Worm (Caenorhabditis elegans) whole organism, L1 larva: ENCODE results near the gene Y53G8AM.7.
A peak's percentile ranks its signal among the peaks of the same experiment; 100 is the strongest.

ENCODE experiments used
- aly-2 ChIP-seq: fragments of 150-350 bp; optimal IDR thresholded peaks from 2 replicates; lab custom pipeline; 2014; ENCODE audit warnings: missing biosample characterization, missing genetic modification characterization
- egl-27 ChIP-seq, 2 experiments: fragments of 150-350 bp in 1 of 2; sonication (generic microtip); optimal IDR thresholded peaks; 3 replicates each; lab custom pipeline; 2017 to 2018; ENCODE audit warnings: missing biosample characterization in 2 of 2, missing genetic modification characterization in 2 of 2, missing genetic modification reagents in 2 of 2
- elt-3 ChIP-seq, 6 experiments: fragments of 150-350 bp in 1 of 6; sonication (generic microtip); optimal IDR thresholded peaks; 2 replicates each; lab custom pipeline; 2017 to 2018; ENCODE audit warnings: missing biosample characterization in 6 of 6, missing genetic modification characterization in 6 of 6, inconsistent platforms in 1 of 6
- hlh-17 ChIP-seq: fragments of 200-800 bp; sonication (Bioruptor generic); optimal IDR thresholded peaks from 2 replicates; lab custom pipeline; 2018; ENCODE audit warnings: missing genetic modification characterization, mild to moderate bottlenecking, missing compliant biosample characterization, moderate library complexity, borderline replicate concordance
- irx-1 ChIP-seq: sonication (generic microtip); optimal IDR thresholded peaks from 2 replicates; lab custom pipeline; 2016; ENCODE audit warnings: missing genetic modification characterization, missing compliant biosample characterization
- lin-35 ChIP-seq, 2 experiments: fragments of 150-350 bp; optimal IDR thresholded peaks; 2 replicates each; lab custom pipeline; 2014; ENCODE audit warnings: missing biosample characterization in 2 of 2, missing genetic modification characterization in 2 of 2, missing genetic modification reagents in 2 of 2
- lin-39 ChIP-seq: fragments of 150-350 bp; optimal IDR thresholded peaks from 2 replicates; lab custom pipeline; 2014; ENCODE audit warnings: missing biosample characterization, missing genetic modification reagents, missing genetic modification characterization
- lir-3 ChIP-seq: sonication (generic microtip); optimal IDR thresholded peaks from 2 replicates; lab custom pipeline; 2016; ENCODE audit warnings: mild to moderate bottlenecking, missing genetic modification characterization, moderate library complexity, missing compliant biosample characterization; ENCODE audit not compliant: poor library complexity
- nhr-237 ChIP-seq: fragments of 150-350 bp; optimal IDR thresholded peaks from 2 replicates; lab custom pipeline; 2014; ENCODE audit warnings: missing biosample characterization, missing genetic modification characterization
- nhr-28 ChIP-seq: fragments of 150-350 bp; optimal IDR thresholded peaks from 2 replicates; lab custom pipeline; 2014; ENCODE audit warnings: missing biosample characterization, missing genetic modification characterization
- pag-3 ChIP-seq: sonication (generic microtip); optimal IDR thresholded peaks from 2 replicates; lab custom pipeline; 2017; ENCODE audit warnings: missing genetic modification characterization, mild to moderate bottlenecking, missing compliant biosample characterization, antibody characterized with exemption, borderline replicate concordance; ENCODE audit not compliant: insufficient read depth
- snu-23 ChIP-seq: sonication (generic microtip); optimal IDR thresholded peaks from 2 replicates; lab custom pipeline; 2016; ENCODE audit warnings: missing genetic modification characterization, missing compliant biosample characterization
- ztf-11 ChIP-seq, 2 experiments: sonication (generic microtip); optimal IDR thresholded peaks; 2 replicates each; lab custom pipeline; 2016 to 2017; ENCODE audit warnings: missing genetic modification characterization in 2 of 2, missing biosample characterization in 1 of 2, missing compliant biosample characterization in 1 of 2

- TF ChIP-seq lin-39 (tag; lab: Kevin White, UChicago) (no peak), pag-3 (tag; lab: Kevin White, UChicago) (no peak), egl-27 (tag; optimal IDR thresholded peaks at IDR 0.05; lab: Kevin White, UChicago) (no peak), lin-35 (GFP tag; optimal IDR thresholded peaks at IDR 0.05; lab: Kevin White, UChicago) (no peak), nhr-28 (tag; lab: Kevin White, UChicago) (no peak), ztf-11 (tag; optimal IDR thresholded peaks at IDR 0.05; lab: Kevin White, UChicago) (peak in 1 of 2 experiments; percentile 18), aly-2 (no peak), snu-23 (GFP tag; lab: Kevin White, UChicago) (no peak), elt-3 (tag; optimal IDR thresholded peaks at IDR 0.05; lab: Kevin White, UChicago) (no peak), nhr-237 (tag; lab: Kevin White, UChicago) (no peak), hlh-17 (GFP tag; lab: Kevin White, UChicago) (no peak), irx-1 (tag; lab: Kevin White, UChicago) (peak; percentile 32), lir-3 (tag; lab: Kevin White, UChicago) (no peak)
Measured at ce11 chrIII:3249038-3249420, 17.5 kb downstream of the Y53G8AM.7 start.
